Worm (Caenorhabditis elegans) whole organism, L1 larva: Measurements from ENCODE around the gene lelo-1.

Experiments
- Y116A8C.19 ChIP-seq: sonication (generic microtip); optimal IDR thresholded peaks from 2 replicates; lab custom pipeline; 2016; ENCODE audit warnings: missing compliant biosample characterization, missing genetic modification characterization, borderline replicate concordance
- dpl-1 ChIP-seq, 3 experiments: fragments of 150-350 bp in 2 of 3; sonication (generic microtip) in 1 of 3; optimal IDR thresholded peaks; 2 replicates each; lab custom pipeline; 2014 to 2017; ENCODE audit warnings: missing biosample characterization in 3 of 3, missing genetic modification characterization in 3 of 3, missing genetic modification reagents in 3 of 3
- efl-3 ChIP-seq: fragments of 200-800 bp; sonication (Bioruptor generic); optimal IDR thresholded peaks from 2 replicates; lab custom pipeline; 2018; ENCODE audit warnings: mild to moderate bottlenecking, missing genetic modification characterization, missing compliant biosample characterization
- lin-39 ChIP-seq: fragments of 150-350 bp; optimal IDR thresholded peaks from 2 replicates; lab custom pipeline; 2014; ENCODE audit warnings: missing biosample characterization, missing genetic modification reagents, missing genetic modification characterization
- lsy-2 ChIP-seq, 2 experiments: fragments of 150-350 bp; optimal IDR thresholded peaks; 2 replicates each; lab custom pipeline; 2014; ENCODE audit warnings: missing biosample characterization in 2 of 2, missing genetic modification characterization in 2 of 2
- mdl-1 ChIP-seq, 2 experiments: fragments of 150-350 bp; optimal IDR thresholded peaks; 2 replicates each; lab custom pipeline; 2014 to 2017; ENCODE audit warnings: missing biosample characterization in 2 of 2, missing genetic modification characterization in 2 of 2, inconsistent platforms in 1 of 2
- nhr-11 ChIP-seq: fragments of 150-350 bp; optimal IDR thresholded peaks from 2 replicates; lab custom pipeline; 2014; ENCODE audit warnings: missing biosample characterization, missing genetic modification characterization
- ztf-11 ChIP-seq, 2 experiments: sonication (generic microtip); optimal IDR thresholded peaks; 2 replicates each; lab custom pipeline; 2016 to 2017; ENCODE audit warnings: missing genetic modification characterization in 2 of 2, missing biosample characterization in 1 of 2, missing compliant biosample characterization in 1 of 2

DNA sequence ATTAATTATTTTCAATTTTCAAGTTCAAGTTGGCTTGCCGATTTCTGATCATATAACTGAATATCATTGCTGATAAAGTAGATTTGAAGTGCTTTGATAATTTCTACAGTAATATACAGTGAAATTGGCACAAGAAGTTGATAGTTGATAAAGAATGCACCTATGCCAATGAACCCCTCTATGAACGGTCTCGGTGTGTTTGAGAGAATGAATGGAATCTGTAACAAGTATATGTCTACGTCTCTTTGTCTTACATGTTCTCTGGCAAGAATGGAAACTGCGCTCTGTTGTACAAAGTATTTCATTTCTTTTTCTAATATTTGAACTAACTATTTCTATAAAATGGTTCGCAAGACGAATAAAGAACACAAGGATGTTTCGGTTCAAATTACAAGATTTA, 4.4 kb upstream of the lelo-1 start, which contains the start of gene T24H7.8:
- TF ChIP-seq Y116A8C.19 (tag; lab: Kevin White, UChicago) (no peak), lsy-2 (tag; optimal IDR thresholded peaks at IDR 0.05; lab: Kevin White, UChicago) (no peak), efl-3 (no peak), mdl-1 (tag; optimal IDR thresholded peaks at IDR 0.05; lab: Kevin White, UChicago) (no peak), dpl-1 (GFP tag; optimal IDR thresholded peaks at IDR 0.05; lab: Kevin White, UChicago) (no peak), lin-39 (no peak), nhr-11 (tag; lab: Kevin White, UChicago) (no peak), ztf-11 (tag; optimal IDR thresholded peaks at IDR 0.05; lab: Kevin White, UChicago) (no peak)
